Worm (Caenorhabditis elegans): ENCODE measurements around the gene pole-4.

DNA sequence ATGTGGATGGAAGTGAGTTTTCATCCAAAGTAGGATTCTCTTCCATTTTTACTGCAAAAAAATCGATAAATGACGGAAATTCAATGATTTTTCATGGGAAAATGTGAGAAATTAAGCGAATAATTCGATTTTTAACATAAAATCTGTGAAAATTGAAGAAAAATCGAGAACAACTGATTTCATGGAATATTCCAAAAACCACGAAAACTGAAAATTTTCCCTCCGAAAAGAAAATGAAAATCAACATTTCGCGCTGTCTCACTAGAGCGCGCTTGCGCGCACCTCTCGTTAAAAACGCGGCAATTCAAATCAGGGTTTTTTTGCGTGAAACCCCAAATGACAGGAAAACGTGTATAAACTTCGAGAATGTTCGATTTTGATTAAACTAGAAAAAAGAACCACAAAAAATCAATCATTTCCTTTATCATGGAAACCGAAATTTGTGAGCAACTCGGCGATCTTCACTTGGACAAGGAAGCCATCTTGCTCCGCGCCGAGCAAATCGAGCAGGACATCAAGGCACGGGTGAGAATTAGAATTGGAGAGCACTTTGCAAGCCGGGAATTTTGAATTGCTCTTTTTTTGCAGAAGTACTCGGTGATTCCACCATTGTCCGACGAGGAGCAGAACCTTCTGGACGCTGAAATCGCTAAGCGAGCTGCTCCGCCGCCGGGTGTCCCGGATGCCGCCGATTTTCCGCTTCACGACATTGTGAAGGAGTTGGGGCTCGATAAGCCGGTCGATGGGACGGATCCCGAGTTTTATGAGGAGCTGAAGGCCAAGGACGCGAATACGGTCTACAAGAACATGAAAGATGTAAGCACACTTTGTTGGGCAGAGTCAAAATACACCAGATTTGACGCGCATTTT is 41.4 kb upstream of the pole-4 start, which contains the start of the genes Y53F4B.9 and Y53F4B.11:
- TF ChIP-seq mxl-1 (tag; optimal IDR thresholded peaks at IDR 0.05) (no peak), lin-54 (GFP tag; optimal IDR thresholded peaks at IDR 0.05) (peak; percentile 100)
